Worm (Caenorhabditis elegans): ENCODE results near the gene smg-8.
A peak's percentile ranks its signal among the peaks of the same experiment; 100 is the strongest.

Gene smg-8

ce11 chrII:14494014-14494413 is 52.8 kb downstream of the smg-8 start:
- TF ChIP-seq tab-1 (GFP tag; IDR thresholded peaks at IDR 0.05): no peak
- no peak for TF ChIP-seq med-1 (GFP tag; optimal IDR thresholded peaks at IDR 0.05; ENCODE audit: insufficient read depth)
- no peak for TF ChIP-seq ztf-29 (GFP tag; IDR thresholded peaks at IDR 0.05)
- TF ChIP-seq klf-2 (GFP tag; conservative IDR thresholded peaks at IDR 0.05): no peak
- no peak for TF ChIP-seq ref-1 (GFP tag; conservative IDR thresholded peaks at IDR 0.05)
- no peak for TF ChIP-seq flt-1 (GFP tag; IDR thresholded peaks at IDR 0.05)
- no peak for TF ChIP-seq T22C8.4 (GFP tag; IDR thresholded peaks at IDR 0.05)
- TF ChIP-seq cog-1 (tag; optimal IDR thresholded peaks at IDR 0.05): no peak
- TF ChIP-seq ztf-23 (GFP tag; IDR thresholded peaks at IDR 0.05): no peak

- no peak for TF ChIP-seq ztf-29 (GFP tag; IDR thresholded peaks at IDR 0.05)
- TF ChIP-seq klf-2 (GFP tag; conservative IDR thresholded peaks at IDR 0.05): no peak
- no peak for TF ChIP-seq T22C8.4 (GFP tag; IDR thresholded peaks at IDR 0.05)
- TF ChIP-seq tab-1 (GFP tag; IDR thresholded peaks at IDR 0.05): no peak
- no peak for TF ChIP-seq cog-1 (tag; optimal IDR thresholded peaks at IDR 0.05)
These were observed 53.0 kb downstream of the smg-8 start, which contains the start of gene cysl-2 for ce11 chrII:14494414-14494463. Gene cysl-2 (minus strand): TSS chrII:14494451.

- TF ChIP-seq ztf-29 (GFP tag; IDR thresholded peaks at IDR 0.05): no peak
These were observed 53.3 kb downstream of the smg-8 start for ce11 chrII:14494464-14494863.

- TF ChIP-seq T22C8.4 (GFP tag; IDR thresholded peaks at IDR 0.05) (no peak), med-1 (GFP tag; optimal IDR thresholded peaks at IDR 0.05; ENCODE audit: insufficient read depth) (no peak), cog-1 (tag; optimal IDR thresholded peaks at IDR 0.05) (no peak), ztf-29 (GFP tag; IDR thresholded peaks at IDR 0.05) (no peak), flt-1 (GFP tag; IDR thresholded peaks at IDR 0.05) (no peak), tab-1 (GFP tag; IDR thresholded peaks at IDR 0.05) (no peak), klf-2 (GFP tag; conservative IDR thresholded peaks at IDR 0.05) (no peak), ref-1 (GFP tag; conservative IDR thresholded peaks at IDR 0.05) (no peak), ztf-23 (GFP tag; IDR thresholded peaks at IDR 0.05) (no peak)
These were observed 54.1 kb downstream of the smg-8 start for ce11 chrII:14495341-14495740.

- TF ChIP-seq ztf-23 (GFP tag; IDR thresholded peaks at IDR 0.05) (peak; percentile 92), klf-2 (GFP tag; conservative IDR thresholded peaks at IDR 0.05) (peak; percentile 88), T22C8.4 (GFP tag; IDR thresholded peaks at IDR 0.05) (peak; percentile 87), ref-1 (GFP tag; conservative IDR thresholded peaks at IDR 0.05) (peak; percentile 82), ztf-29 (GFP tag; IDR thresholded peaks at IDR 0.05) (peak; percentile 90), cog-1 (tag; optimal IDR thresholded peaks at IDR 0.05) (peak; percentile 92), flt-1 (GFP tag; IDR thresholded peaks at IDR 0.05) (peak; percentile 96), tab-1 (GFP tag; IDR thresholded peaks at IDR 0.05) (peak; percentile 92), med-1 (GFP tag; optimal IDR thresholded peaks at IDR 0.05; ENCODE audit: insufficient read depth) (peak; percentile 72)
These were observed 55.6 kb downstream of the smg-8 start for ce11 chrII:14496809-14497208.

Data from whole organism, midembryonic.